Worm (Caenorhabditis elegans) whole organism, L1 larva: ENCODE measurements around the gene sym-3.

Experiments used
- C04F5.9 ChIP-seq: sonication (generic microtip); optimal IDR thresholded peaks from 2 replicates; lab custom pipeline; 2016; ENCODE audit warnings: missing genetic modification characterization, missing compliant biosample characterization
- aly-2 ChIP-seq: fragments of 150-350 bp; optimal IDR thresholded peaks from 2 replicates; lab custom pipeline; 2014; ENCODE audit warnings: missing biosample characterization, missing genetic modification characterization
- blmp-1 ChIP-seq: fragments of 150-350 bp; optimal IDR thresholded peaks from 2 replicates; lab custom pipeline; 2014; ENCODE audit warnings: missing biosample characterization, missing genetic modification characterization
- dpl-1 ChIP-seq, 3 experiments: fragments of 150-350 bp in 2 of 3; sonication (generic microtip) in 1 of 3; optimal IDR thresholded peaks; 2 replicates each; lab custom pipeline; 2014 to 2017; ENCODE audit warnings: missing biosample characterization in 3 of 3, missing genetic modification characterization in 3 of 3, missing genetic modification reagents in 3 of 3
- dsc-1 ChIP-seq: sonication (generic microtip); optimal IDR thresholded peaks from 2 replicates; lab custom pipeline; 2016; ENCODE audit warnings: mild to moderate bottlenecking, missing genetic modification characterization, missing compliant biosample characterization
- egl-27 ChIP-seq, 2 experiments: fragments of 150-350 bp in 1 of 2; sonication (generic microtip); optimal IDR thresholded peaks; 3 replicates each; lab custom pipeline; 2017 to 2018; ENCODE audit warnings: missing biosample characterization in 2 of 2, missing genetic modification characterization in 2 of 2, missing genetic modification reagents in 2 of 2
- lin-14 ChIP-seq: fragments of 200-800 bp; sonication (Bioruptor generic); optimal IDR thresholded peaks from 2 replicates; lab custom pipeline; 2018; ENCODE audit warnings: mild to moderate bottlenecking, missing genetic modification characterization, moderate library complexity, missing compliant biosample characterization
- mab-9 ChIP-seq: fragments of 200-800 bp; sonication (Bioruptor generic); IDR thresholded peaks from 2 replicates; pipeline ENCODE4 v1.3.6; 2022; ENCODE audit warnings: missing genetic modification reagents, missing genetic modification characterization, missing compliant biosample characterization
- mdl-1 ChIP-seq, 2 experiments: fragments of 150-350 bp; optimal IDR thresholded peaks; 2 replicates each; lab custom pipeline; 2014 to 2017; ENCODE audit warnings: missing biosample characterization in 2 of 2, missing genetic modification characterization in 2 of 2, inconsistent platforms in 1 of 2
- nhr-20 ChIP-seq: sonication (generic microtip); optimal IDR thresholded peaks from 2 replicates; lab custom pipeline; 2016; ENCODE audit warnings: mild to moderate bottlenecking, missing genetic modification characterization, missing compliant biosample characterization
- nhr-77 ChIP-seq: fragments of 150-350 bp; optimal IDR thresholded peaks from 2 replicates; lab custom pipeline; 2014; ENCODE audit warnings: missing biosample characterization, missing genetic modification characterization
- tbx-2 ChIP-seq: sonication (generic microtip); optimal IDR thresholded peaks from 2 replicates; lab custom pipeline; 2016; ENCODE audit warnings: missing genetic modification characterization, missing compliant biosample characterization
- unc-62 ChIP-seq: fragments of 150-350 bp; optimal IDR thresholded peaks from 2 replicates; lab custom pipeline; 2014; ENCODE audit warnings: missing biosample characterization, missing genetic modification reagents, missing genetic modification characterization
- ztf-11 ChIP-seq, 2 experiments: sonication (generic microtip); optimal IDR thresholded peaks; 2 replicates each; lab custom pipeline; 2016 to 2017; ENCODE audit warnings: missing genetic modification characterization in 2 of 2, missing biosample characterization in 1 of 2, missing compliant biosample characterization in 1 of 2

ce11 chrX:5815343-5815742, 41.8 kb downstream of the sym-3 start:
- TF ChIP-seq nhr-77 (no peak), ztf-11 (tag; optimal IDR thresholded peaks at IDR 0.05; lab: Kevin White, UChicago) (no peak), mdl-1 (tag; optimal IDR thresholded peaks at IDR 0.05; lab: Kevin White, UChicago) (no peak), dsc-1 (tag; lab: Kevin White, UChicago) (no peak), tbx-2 (tag; lab: Kevin White, UChicago) (no peak), mab-9 (GFP tag; lab: Robert Waterston, UW) (no peak), egl-27 (tag; optimal IDR thresholded peaks at IDR 0.05; lab: Kevin White, UChicago) (no peak), aly-2 (tag; lab: Kevin White, UChicago) (no peak), lin-14 (GFP tag; lab: Kevin White, UChicago) (peak; percentile 31), unc-62 (GFP tag; lab: Kevin White, UChicago) (no peak), C04F5.9 (no peak), nhr-20 (tag; lab: Kevin White, UChicago) (no peak), blmp-1 (tag; lab: Kevin White, UChicago) (no peak), dpl-1 (GFP tag; optimal IDR thresholded peaks at IDR 0.05; lab: Kevin White, UChicago) (no peak)
